Fruit fly (Drosophila melanogaster) whole organism, embryonic: ENCODE results near the gene Hat1.

Experiments used
- Atf-2 ChIP-seq: fragments of 200-800 bp; sonication (Bioruptor generic); optimal IDR thresholded peaks from 2 replicates; lab custom pipeline; 2016; ENCODE audit warnings: missing biosample characterization, missing genetic modification characterization
- CG10979 ChIP-seq: fragments of 200-800 bp; sonication (Bioruptor generic); optimal IDR thresholded peaks from 2 replicates; lab custom pipeline; 2018; ENCODE audit warnings: missing biosample characterization, mild to moderate bottlenecking, missing genetic modification characterization, moderate library complexity
- CG11456 ChIP-seq: fragments of 200-800 bp; sonication (Bioruptor generic); IDR thresholded peaks from 3 replicates; pipeline ENCODE4 v1.3.6; 2022; ENCODE audit warnings: missing biosample characterization, missing genetic modification characterization
- CG11723 ChIP-seq: fragments of 200-800 bp; sonication (Bioruptor generic); optimal IDR thresholded peaks from 2 replicates; lab custom pipeline; 2017; ENCODE audit warnings: missing biosample characterization, mild to moderate bottlenecking, missing genetic modification characterization
- CG12744 ChIP-seq: fragments of 200-800 bp; sonication (Bioruptor generic); optimal IDR thresholded peaks from 2 replicates; lab custom pipeline; 2016; ENCODE audit warnings: missing biosample characterization, missing genetic modification characterization
- CG14014 ChIP-seq: fragments of 200-800 bp; sonication (Bioruptor generic); IDR thresholded peaks from 2 replicates; pipeline ENCODE4 v1.3.6; 2022; ENCODE audit warnings: missing biosample characterization, missing genetic modification characterization
- CG14710 ChIP-seq: fragments of 200-800 bp; sonication (Bioruptor generic); optimal IDR thresholded peaks from 3 replicates; lab custom pipeline; 2019; ENCODE audit warnings: missing biosample characterization, mild to moderate bottlenecking, missing genetic modification characterization, moderate library complexity
- CG14860 ChIP-seq: fragments of 200-800 bp; sonication (Bioruptor generic); IDR thresholded peaks from 3 replicates; pipeline ENCODE4 v1.3.6; 2022; ENCODE audit warnings: missing biosample characterization, missing genetic modification characterization; ENCODE audit not compliant: partially characterized antibody
- CG17802 ChIP-seq: fragments of 200-800 bp; sonication (Bioruptor generic); optimal IDR thresholded peaks from 2 replicates; lab custom pipeline; 2018; ENCODE audit warnings: missing biosample characterization, mild to moderate bottlenecking, missing genetic modification characterization, moderate library complexity
- CG3163 ChIP-seq: fragments of 200-800 bp; sonication (Bioruptor generic); optimal IDR thresholded peaks from 3 replicates; lab custom pipeline; 2016; ENCODE audit warnings: missing biosample characterization, missing genetic modification characterization
- CG33213 ChIP-seq: fragments of 200-800 bp; sonication (Bioruptor generic); optimal IDR thresholded peaks from 3 replicates; lab custom pipeline; 2016; ENCODE audit warnings: missing biosample characterization, missing genetic modification characterization
- CG34376 ChIP-seq: fragments of 200-800 bp; sonication (Bioruptor generic); optimal IDR thresholded peaks from 2 replicates; lab custom pipeline; 2018; ENCODE audit warnings: missing biosample characterization, mild to moderate bottlenecking, missing genetic modification characterization
- CG4282 ChIP-seq: fragments of 200-800 bp; sonication (Bioruptor generic); optimal IDR thresholded peaks from 2 replicates; lab custom pipeline; 2016; ENCODE audit warnings: missing biosample characterization, missing genetic modification characterization
- CG6175 ChIP-seq: fragments of 200-800 bp; sonication (Bioruptor generic); IDR thresholded peaks from 3 replicates; pipeline ENCODE4 v1.3.6; 2022; ENCODE audit warnings: missing biosample characterization, missing genetic modification characterization
- CG7357 ChIP-seq: fragments of 200-800 bp; sonication (Bioruptor generic); IDR thresholded peaks from 3 replicates; pipeline ENCODE4 v1.3.6; 2022; ENCODE audit warnings: missing biosample characterization, missing genetic modification characterization
- CG8089 ChIP-seq: fragments of 200-800 bp; sonication (Bioruptor generic); optimal IDR thresholded peaks from 3 replicates; lab custom pipeline; 2016; ENCODE audit warnings: missing biosample characterization, missing genetic modification characterization
- CG9215 ChIP-seq: fragments of 200-800 bp; sonication (Bioruptor generic); IDR thresholded peaks from 2 replicates; pipeline ENCODE4 v1.3.6; 2022; ENCODE audit warnings: missing biosample characterization, missing genetic modification characterization
- CG9797 ChIP-seq: fragments of 200-800 bp; sonication (Bioruptor generic); optimal IDR thresholded peaks from 3 replicates; lab custom pipeline; 2018; ENCODE audit warnings: missing biosample characterization, mild to moderate bottlenecking, missing genetic modification characterization
- CTCF ChIP-seq: fragments of 200-800 bp; sonication (Bioruptor generic); optimal IDR thresholded peaks from 2 replicates; lab custom pipeline; 2017; ENCODE audit warnings: missing biosample characterization, mild to moderate bottlenecking, missing genetic modification characterization, moderate library complexity
- Camta ChIP-seq: fragments of 200-800 bp; sonication (Bioruptor generic); optimal IDR thresholded peaks from 2 replicates; lab custom pipeline; 2016; ENCODE audit warnings: missing biosample characterization, missing genetic modification characterization
- Dfd ChIP-seq, 2 experiments: fragments of >200 bp; optimal IDR thresholded peaks; 2 replicates each; lab custom pipeline; 2017; ENCODE audit warnings: missing biosample characterization in 2 of 2, missing genetic modification characterization in 2 of 2
- H2.0 ChIP-seq: fragments of 200-800 bp; sonication (Bioruptor generic); IDR thresholded peaks from 2 replicates; pipeline ENCODE4 v1.3.6; 2022; ENCODE audit warnings: missing biosample characterization, missing genetic modification characterization
- Hr39 ChIP-seq: fragments of >200 bp; optimal IDR thresholded peaks from 2 replicates; lab custom pipeline; 2017
- Mad ChIP-seq: fragments of 200-800 bp; sonication (Bioruptor generic); optimal IDR thresholded peaks from 2 replicates; lab custom pipeline; 2016; ENCODE audit warnings: missing biosample characterization, missing genetic modification characterization
- Meics ChIP-seq: fragments of 200-800 bp; sonication (Bioruptor generic); optimal IDR thresholded peaks from 2 replicates; lab custom pipeline; 2017; ENCODE audit warnings: missing biosample characterization, mild to moderate bottlenecking, missing genetic modification characterization
- Myb ChIP-seq: fragments of 200-800 bp; sonication (Bioruptor generic); optimal IDR thresholded peaks from 2 replicates; lab custom pipeline; 2016; ENCODE audit warnings: missing biosample characterization, missing genetic modification characterization
- Nf-YC ChIP-seq: fragments of 200-800 bp; optimal IDR thresholded peaks from 3 replicates; lab custom pipeline; 2019; ENCODE audit warnings: missing biosample characterization, mild to moderate bottlenecking, missing genetic modification characterization, moderate library complexity
- Oli ChIP-seq: fragments of 200-800 bp; sonication (Bioruptor generic); optimal IDR thresholded peaks from 2 replicates; lab custom pipeline; 2018; ENCODE audit warnings: missing biosample characterization, mild to moderate bottlenecking, missing genetic modification characterization, moderate library complexity
- Ptx1 ChIP-seq: fragments of 200-800 bp; sonication (Bioruptor generic); IDR thresholded peaks from 2 replicates; pipeline ENCODE4 v1.3.6; 2022; ENCODE audit warnings: missing biosample characterization, missing genetic modification characterization
- Spps ChIP-seq: fragments of 200-800 bp; sonication (Bioruptor generic); optimal IDR thresholded peaks from 2 replicates; lab custom pipeline; 2018; ENCODE audit warnings: missing biosample characterization, mild to moderate bottlenecking, missing genetic modification characterization
- Xrp1 ChIP-seq: fragments of 200-800 bp; sonication (Bioruptor generic); IDR thresholded peaks from 2 replicates; pipeline ENCODE4 v1.3.6; 2022; ENCODE audit warnings: missing biosample characterization, missing genetic modification characterization
- ab ChIP-seq: fragments of 200-800 bp; sonication (Bioruptor generic); optimal IDR thresholded peaks from 2 replicates; lab custom pipeline; 2016; ENCODE audit warnings: missing biosample characterization, missing genetic modification characterization
- ac ChIP-seq: fragments of 200-800 bp; sonication (Bioruptor generic); optimal IDR thresholded peaks from 3 replicates; lab custom pipeline; 2017; ENCODE audit warnings: missing biosample characterization, mild to moderate bottlenecking, missing genetic modification characterization
- aop ChIP-seq: fragments of 200-800 bp; sonication (Bioruptor generic); IDR thresholded peaks from 2 replicates; pipeline ENCODE4 v1.3.6; 2022; ENCODE audit warnings: missing biosample characterization, missing genetic modification characterization
- cas ChIP-seq: fragments of 200-800 bp; sonication (Bioruptor generic); IDR thresholded peaks from 2 replicates; pipeline ENCODE4 v1.3.6; 2022; ENCODE audit warnings: missing biosample characterization, missing genetic modification characterization
- cg ChIP-seq: fragments of 200-800 bp; sonication (Bioruptor generic); optimal IDR thresholded peaks from 3 replicates; lab custom pipeline; 2019; ENCODE audit warnings: missing biosample characterization, mild to moderate bottlenecking, missing genetic modification characterization, moderate library complexity
- chm ChIP-seq: fragments of 200-800 bp; sonication (Bioruptor generic); IDR thresholded peaks from 2 replicates; pipeline ENCODE4 v1.3.6; 2022; ENCODE audit warnings: missing biosample characterization, missing genetic modification characterization
- gfzf ChIP-seq: fragments of 200-800 bp; sonication (Bioruptor generic); optimal IDR thresholded peaks from 2 replicates; lab custom pipeline; 2016; ENCODE audit warnings: missing biosample characterization, mild to moderate bottlenecking, missing genetic modification characterization, moderate library complexity
- grn ChIP-seq: fragments of 200-800 bp; sonication (Bioruptor generic); optimal IDR thresholded peaks from 3 replicates; lab custom pipeline; 2017; ENCODE audit warnings: missing biosample characterization, missing genetic modification characterization
- hbn ChIP-seq: fragments of 200-800 bp; sonication (Bioruptor generic); IDR thresholded peaks from 2 replicates; pipeline ENCODE4 v1.3.6; 2022; ENCODE audit warnings: missing biosample characterization, missing genetic modification characterization; ENCODE audit not compliant: partially characterized antibody
- lilli ChIP-seq: fragments of 200-800 bp; sonication (Bioruptor generic); optimal IDR thresholded peaks from 3 replicates; lab custom pipeline; 2016; ENCODE audit warnings: missing biosample characterization, missing genetic modification characterization
- maf-S ChIP-seq: fragments of 200-800 bp; sonication (Bioruptor generic); optimal IDR thresholded peaks from 2 replicates; lab custom pipeline; 2016; ENCODE audit warnings: missing biosample characterization, missing genetic modification characterization
- p53 ChIP-seq: fragments of 200-800 bp; sonication (Bioruptor generic); optimal IDR thresholded peaks from 2 replicates; lab custom pipeline; 2016; ENCODE audit warnings: missing biosample characterization, missing genetic modification characterization
- pan ChIP-seq, 4 experiments: fragments of >200 bp in 3 of 4; fragments of 200-800 bp in 1 of 4; sonication (Bioruptor generic) in 1 of 4; optimal IDR thresholded peaks in 3 of 4; IDR thresholded peaks in 1 of 4; 2 replicates each; pipeline versions ENCODE4 v1.3.6 to Lab custom; 2017 to 2022; ENCODE audit warnings: missing biosample characterization in 2 of 4, missing genetic modification characterization in 2 of 4, mixed read lengths in 1 of 4
- sd ChIP-seq: fragments of 200-800 bp; sonication (Bioruptor generic); optimal IDR thresholded peaks from 3 replicates; lab custom pipeline; 2018; ENCODE audit warnings: missing biosample characterization, mild to moderate bottlenecking, missing genetic modification characterization, moderate library complexity
- sens-2 ChIP-seq: fragments of 200-800 bp; sonication (Bioruptor generic); IDR thresholded peaks from 2 replicates; pipeline ENCODE4 v1.3.6; 2022; ENCODE audit warnings: missing biosample characterization, missing genetic modification characterization
- sug ChIP-seq: fragments of 200-800 bp; optimal IDR thresholded peaks from 2 replicates; lab custom pipeline; 2019; ENCODE audit warnings: missing biosample characterization, mild to moderate bottlenecking, missing genetic modification characterization, moderate library complexity
- tgo ChIP-seq: fragments of 200-800 bp; sonication (Bioruptor generic); IDR thresholded peaks from 3 replicates; pipeline ENCODE4 v1.3.6; 2022; ENCODE audit warnings: missing biosample characterization, missing genetic modification characterization
- trem ChIP-seq: fragments of 200-800 bp; optimal IDR thresholded peaks from 3 replicates; lab custom pipeline; 2019; ENCODE audit warnings: missing biosample characterization, mild to moderate bottlenecking, missing genetic modification characterization, moderate library complexity
- ttk ChIP-seq: fragments of 200-800 bp; sonication (Bioruptor generic); IDR thresholded peaks from 2 replicates; pipeline ENCODE4 v2.1.2; 2022; ENCODE audit warnings: missing biosample characterization, missing genetic modification characterization
- tup ChIP-seq: fragments of 200-800 bp; sonication (Bioruptor generic); optimal IDR thresholded peaks from 2 replicates; lab custom pipeline; 2016; ENCODE audit warnings: missing biosample characterization, mild to moderate bottlenecking, missing genetic modification characterization, moderate library complexity
- twi ChIP-seq: fragments of 200-800 bp; optimal IDR thresholded peaks from 2 replicates; lab custom pipeline; 2019; ENCODE audit warnings: missing biosample characterization, mild to moderate bottlenecking, missing genetic modification characterization, moderate library complexity

Gene Hat1

DNA sequence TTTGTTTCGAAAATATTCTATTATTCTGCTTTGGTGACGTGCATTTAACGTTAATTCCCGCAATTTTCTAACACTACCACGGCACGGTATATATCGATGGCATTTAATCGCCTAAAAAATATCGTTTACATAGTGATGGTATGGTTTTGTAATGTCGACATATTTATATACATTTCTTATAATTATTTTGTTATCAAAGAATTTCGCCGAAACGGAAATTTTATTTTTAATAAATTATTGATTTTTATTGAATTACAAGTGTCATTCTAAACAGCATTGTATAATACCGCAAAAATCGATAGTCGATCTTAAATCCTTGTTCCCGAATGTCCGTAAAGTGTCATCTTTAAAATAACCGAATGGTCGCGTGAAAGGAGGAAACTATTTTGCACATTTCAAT, 35.3 kb upstream of the Hat1 start, which contains the start of the genes Sec20 and dgrn (continued):
- TF ChIP-seq CG10979 (tag; lab: Kevin White, UChicago) (peak; percentile 64), cas (no peak), sug (tag; lab: Kevin White, UChicago) (peak; percentile 79), tgo (GFP tag; lab: Robert Waterston, UW) (peak; percentile 51), CG6175 (GFP tag; lab: Robert Waterston, UW) (no peak), CG17802 (tag; lab: Kevin White, UChicago) (no peak), CG12744 (GFP tag; lab: Kevin White, UChicago) (no peak), ac (GFP tag; lab: Kevin White, UChicago) (no peak), Ptx1 (peak; percentile 75), cg (GFP tag; lab: Kevin White, UChicago) (no peak), grn (no peak), H2.0 (GFP tag; lab: Robert Waterston, UW) (peak; percentile 41; the same call in 1 of the 2 replicates), hbn (peak; percentile 94), Myb (GFP tag; lab: Kevin White, UChicago) (peak; percentile 64), Hr39 (no peak), Atf-2 (no peak), CG14860 (GFP tag; lab: Robert Waterston, UW) (peak; percentile 82), Spps (tag; lab: Kevin White, UChicago) (peak; percentile 36), CG33213 (peak; percentile 20), CG7357 (GFP tag; lab: Robert Waterston, UW) (no peak), CG4282 (GFP tag; lab: Kevin White, UChicago) (no peak), maf-S (GFP tag; lab: Kevin White, UChicago) (no peak), pan (optimal IDR thresholded peaks at IDR 0.05; lab: Kevin White, UChicago) (no peak), pan (GFP tag; optimal IDR thresholded peaks at IDR 0.05 in 1 of 2, IDR thresholded peaks at IDR 0.05 in 1 of 2) (peak in 1 of 2 experiments; percentile 37), lilli (GFP tag; lab: Kevin White, UChicago) (peak; percentile 76), sd (peak; percentile 75), CG9215 (peak; percentile 58), ttk (GFP tag; lab: Robert Waterston, UW) (0 out of 2 replicates have a peak, but pooled peaks have one; percentile 26), twi (tag; lab: Kevin White, UChicago) (peak; percentile 60), CG34376 (GFP tag; lab: Kevin White, UChicago) (peak; percentile 1), p53 (GFP tag; lab: Kevin White, UChicago) (no peak), CG8089 (GFP tag; lab: Kevin White, UChicago) (no peak), Oli (tag; lab: Kevin White, UChicago) (peak; percentile 26), sens-2 (GFP tag; lab: Robert Waterston, UW) (no peak), ab (GFP tag; lab: Kevin White, UChicago) (no peak), aop (GFP tag; lab: Robert Waterston, UW) (no peak), Xrp1 (peak; percentile 73), CTCF (GFP tag; lab: Kevin White, UChicago) (no peak), trem (peak; percentile 95), CG3163 (GFP tag; lab: Kevin White, UChicago) (no peak), gfzf (GFP tag; lab: Kevin White, UChicago) (peak; percentile 50), tup (peak; percentile 37), chm (no peak), CG11456 (GFP tag; lab: Robert Waterston, UW) (peak; percentile 70; the same call in 2 of the 3 replicates), Camta (GFP tag; lab: Kevin White, UChicago) (no peak), CG14014 (GFP tag; lab: Robert Waterston, UW) (peak; percentile 43), Meics (GFP tag; lab: Kevin White, UChicago) (peak; percentile 46), CG9797 (GFP tag; lab: Kevin White, UChicago) (peak; percentile 29), Nf-YC (peak; percentile 66), CG11723 (GFP tag; lab: Kevin White, UChicago) (peak; percentile 19), Dfd (GFP tag; optimal IDR thresholded peaks at IDR 0.05; lab: Kevin White, UChicago) (no peak), CG14710 (tag; lab: Kevin White, UChicago) (peak; percentile 89), Mad (GFP tag; lab: Kevin White, UChicago) (peak; percentile 48)
